Fruit fly (Drosophila melanogaster) whole organism, embryonic: Measurements from ENCODE around the gene CG13898.

Source experiments
- Antp ChIP-seq: fragments of 200-800 bp; sonication (Bioruptor generic); optimal IDR thresholded peaks from 3 replicates; lab custom pipeline; 2016; ENCODE audit warnings: missing biosample characterization, missing genetic modification characterization
- Atf-2 ChIP-seq: fragments of 200-800 bp; sonication (Bioruptor generic); optimal IDR thresholded peaks from 2 replicates; lab custom pipeline; 2016; ENCODE audit warnings: missing biosample characterization, missing genetic modification characterization
- Blimp-1 ChIP-seq: fragments of 200-800 bp; sonication (Bioruptor generic); optimal IDR thresholded peaks from 3 replicates; lab custom pipeline; 2018; ENCODE audit warnings: missing biosample characterization, missing genetic modification characterization, mild to moderate bottlenecking, moderate library complexity, missing genetic modification reagents
- CG10959 ChIP-seq: fragments of 200-800 bp; sonication (Bioruptor generic); IDR thresholded peaks from 2 replicates; pipeline ENCODE4 v1.3.6; 2022; ENCODE audit warnings: missing biosample characterization, missing genetic modification characterization
- CG12219 ChIP-seq: fragments of 200-800 bp; sonication (Bioruptor generic); optimal IDR thresholded peaks from 3 replicates; lab custom pipeline; 2018; ENCODE audit warnings: missing biosample characterization, mild to moderate bottlenecking, missing genetic modification characterization
- CG13287 ChIP-seq: fragments of 200-800 bp; sonication (Bioruptor generic); IDR thresholded peaks from 2 replicates; pipeline ENCODE4 v1.3.6; 2022; ENCODE audit warnings: missing biosample characterization, missing genetic modification characterization; ENCODE audit not compliant: partially characterized antibody
- CG17385 ChIP-seq: fragments of 200-800 bp; sonication (Bioruptor generic); optimal IDR thresholded peaks from 3 replicates; lab custom pipeline; 2018; ENCODE audit warnings: missing biosample characterization, mild to moderate bottlenecking, missing genetic modification characterization
- CG1792 ChIP-seq: fragments of 200-800 bp; sonication (Bioruptor generic); optimal IDR thresholded peaks from 2 replicates; lab custom pipeline; 2016; ENCODE audit warnings: missing biosample characterization, missing genetic modification characterization
- CG1832 ChIP-seq: fragments of 200-800 bp; sonication (Bioruptor generic); optimal IDR thresholded peaks from 2 replicates; lab custom pipeline; 2017; ENCODE audit warnings: missing biosample characterization, mild to moderate bottlenecking, missing genetic modification characterization, inconsistent platforms
- CG2202 ChIP-seq: fragments of 200-800 bp; sonication (Bioruptor generic); optimal IDR thresholded peaks from 2 replicates; lab custom pipeline; 2018; ENCODE audit warnings: missing biosample characterization, mild to moderate bottlenecking, missing genetic modification characterization
- CG2678 ChIP-seq: fragments of 200-800 bp; sonication (Bioruptor generic); optimal IDR thresholded peaks from 3 replicates; lab custom pipeline; 2019; ENCODE audit warnings: missing biosample characterization, mild to moderate bottlenecking, missing genetic modification characterization, moderate library complexity
- CG30431 ChIP-seq: fragments of 200-800 bp; sonication (Bioruptor generic); optimal IDR thresholded peaks from 2 replicates; lab custom pipeline; 2017; ENCODE audit warnings: missing biosample characterization, missing genetic modification characterization
- CG3407 ChIP-seq: fragments of 200-800 bp; sonication (Bioruptor generic); optimal IDR thresholded peaks from 2 replicates; lab custom pipeline; 2018; ENCODE audit warnings: missing biosample characterization, mild to moderate bottlenecking, missing genetic modification characterization
- CG3995 ChIP-seq: fragments of 200-800 bp; sonication (Bioruptor generic); optimal IDR thresholded peaks from 3 replicates; lab custom pipeline; 2016; ENCODE audit warnings: missing biosample characterization, missing genetic modification characterization
- CG4282 ChIP-seq: fragments of 200-800 bp; sonication (Bioruptor generic); optimal IDR thresholded peaks from 2 replicates; lab custom pipeline; 2016; ENCODE audit warnings: missing biosample characterization, missing genetic modification characterization
- CG4730 ChIP-seq: fragments of 200-800 bp; sonication (Bioruptor generic); IDR thresholded peaks from 2 replicates; pipeline ENCODE4 v1.3.6; 2022; ENCODE audit warnings: missing biosample characterization, missing genetic modification characterization
- CG6175 ChIP-seq: fragments of 200-800 bp; sonication (Bioruptor generic); IDR thresholded peaks from 3 replicates; pipeline ENCODE4 v1.3.6; 2022; ENCODE audit warnings: missing biosample characterization, missing genetic modification characterization
- CG6813 ChIP-seq: fragments of 200-800 bp; sonication (Bioruptor generic); optimal IDR thresholded peaks from 2 replicates; lab custom pipeline; 2017; ENCODE audit warnings: missing biosample characterization, missing genetic modification characterization, mild to moderate bottlenecking, moderate library complexity, missing genetic modification reagents
- CG8281 ChIP-seq: fragments of 200-800 bp; sonication (Bioruptor generic); optimal IDR thresholded peaks from 2 replicates; lab custom pipeline; 2018; ENCODE audit warnings: missing biosample characterization, mild to moderate bottlenecking, missing genetic modification characterization, moderate library complexity
- CG8290 ChIP-seq, 3 experiments: fragments of 200-800 bp; sonication (Bioruptor generic); optimal IDR thresholded peaks; 2 replicates each; lab custom pipeline; 2016 to 2019; ENCODE audit warnings: missing biosample characterization in 3 of 3, missing genetic modification characterization in 3 of 3, mild to moderate bottlenecking in 2 of 3, moderate library complexity in 1 of 3
- CG8478 ChIP-seq: fragments of >200 bp; optimal IDR thresholded peaks from 2 replicates; lab custom pipeline; 2018
- Doc3 ChIP-seq: fragments of 200-800 bp; sonication (Bioruptor generic); IDR thresholded peaks from 3 replicates; pipeline ENCODE4 v1.3.6; 2022; ENCODE audit warnings: missing biosample characterization, missing genetic modification characterization; ENCODE audit not compliant: partially characterized antibody
- Elba2 ChIP-seq: fragments of 200-800 bp; sonication (Bioruptor generic); optimal IDR thresholded peaks from 3 replicates; lab custom pipeline; 2016; ENCODE audit warnings: missing biosample characterization, missing genetic modification characterization
- Hsf ChIP-seq: fragments of 200-800 bp; sonication (Bioruptor generic); optimal IDR thresholded peaks from 3 replicates; lab custom pipeline; 2016; ENCODE audit warnings: missing biosample characterization, missing genetic modification characterization
- Lim3 ChIP-seq: fragments of 200-800 bp; sonication (Bioruptor generic); IDR thresholded peaks from 2 replicates; pipeline ENCODE4 v1.3.6; 2022; ENCODE audit warnings: missing biosample characterization, missing genetic modification characterization
- MBD-R2 ChIP-seq: fragments of 200-800 bp; sonication (Bioruptor generic); IDR thresholded peaks from 2 replicates; pipeline ENCODE4 v1.3.6; 2022; ENCODE audit warnings: missing biosample characterization, missing genetic modification characterization
- Myb ChIP-seq: fragments of 200-800 bp; sonication (Bioruptor generic); optimal IDR thresholded peaks from 2 replicates; lab custom pipeline; 2016; ENCODE audit warnings: missing biosample characterization, missing genetic modification characterization
- PHDP ChIP-seq: fragments of 200-800 bp; sonication (Bioruptor generic); optimal IDR thresholded peaks from 3 replicates; lab custom pipeline; 2018; ENCODE audit warnings: missing biosample characterization, mild to moderate bottlenecking, missing genetic modification characterization, moderate library complexity
- Ravus ChIP-seq: fragments of 200-800 bp; sonication (Bioruptor generic); IDR thresholded peaks from 2 replicates; pipeline ENCODE4 v1.3.6; 2022; ENCODE audit warnings: missing biosample characterization, missing genetic modification characterization
- Side ChIP-seq: fragments of 200-800 bp; sonication (Bioruptor generic); optimal IDR thresholded peaks from 2 replicates; lab custom pipeline; 2016; ENCODE audit warnings: missing biosample characterization, missing genetic modification characterization
- Six4 ChIP-seq: fragments of 200-800 bp; sonication (Bioruptor generic); optimal IDR thresholded peaks from 2 replicates; lab custom pipeline; 2016; ENCODE audit warnings: missing biosample characterization, missing genetic modification characterization
- bab2 ChIP-seq: fragments of 200-800 bp; sonication (Bioruptor generic); optimal IDR thresholded peaks from 2 replicates; lab custom pipeline; 2016; ENCODE audit warnings: missing biosample characterization, missing genetic modification characterization
- crc ChIP-seq: fragments of 200-800 bp; sonication (Bioruptor generic); optimal IDR thresholded peaks from 2 replicates; lab custom pipeline; 2016; ENCODE audit warnings: missing biosample characterization, missing genetic modification characterization
- dimm ChIP-seq: fragments of 200-800 bp; sonication (Bioruptor generic); IDR thresholded peaks from 2 replicates; pipeline ENCODE4 v1.3.6; 2022; ENCODE audit warnings: missing biosample characterization, missing genetic modification characterization
- exex ChIP-seq: fragments of 200-800 bp; sonication (Bioruptor generic); optimal IDR thresholded peaks from 4 replicates; lab custom pipeline; 2018; ENCODE audit warnings: missing biosample characterization, mild to moderate bottlenecking, missing genetic modification characterization, moderate library complexity
- ftz-f1 ChIP-seq: fragments of 200-800 bp; sonication (Bioruptor generic); optimal IDR thresholded peaks from 2 replicates; lab custom pipeline; 2016; ENCODE audit warnings: missing biosample characterization, missing genetic modification characterization
- grau ChIP-seq: fragments of 200-800 bp; optimal IDR thresholded peaks from 3 replicates; lab custom pipeline; 2019; ENCODE audit warnings: missing biosample characterization, mild to moderate bottlenecking, missing genetic modification characterization, moderate library complexity
- ind ChIP-seq: fragments of 200-800 bp; sonication (Bioruptor generic); optimal IDR thresholded peaks from 3 replicates; lab custom pipeline; 2016; ENCODE audit warnings: missing biosample characterization, missing genetic modification characterization
- jing ChIP-seq: fragments of 200-800 bp; sonication (Bioruptor generic); optimal IDR thresholded peaks from 2 replicates; lab custom pipeline; 2018; ENCODE audit warnings: missing biosample characterization, mild to moderate bottlenecking, missing genetic modification characterization
- kni ChIP-seq: fragments of 200-800 bp; sonication (Bioruptor generic); optimal IDR thresholded peaks from 3 replicates; lab custom pipeline; 2017; ENCODE audit warnings: mild to moderate bottlenecking, missing biosample characterization, missing genetic modification reagents, missing genetic modification characterization
- lab ChIP-seq: fragments of 200-800 bp; sonication (Bioruptor generic); optimal IDR thresholded peaks from 3 replicates; lab custom pipeline; 2017; ENCODE audit warnings: missing biosample characterization, missing genetic modification characterization, mild to moderate bottlenecking, moderate library complexity, missing genetic modification reagents
- mirr ChIP-seq: fragments of 200-800 bp; sonication (Bioruptor generic); optimal IDR thresholded peaks from 3 replicates; lab custom pipeline; 2018; ENCODE audit warnings: missing biosample characterization, mild to moderate bottlenecking, missing genetic modification characterization
- mld ChIP-seq: fragments of 200-800 bp; sonication (Bioruptor generic); IDR thresholded peaks from 3 replicates; pipeline ENCODE4 v1.3.6; 2022; ENCODE audit warnings: missing biosample characterization, missing genetic modification characterization; ENCODE audit not compliant: partially characterized antibody
- pan ChIP-seq, 4 experiments: fragments of >200 bp in 3 of 4; fragments of 200-800 bp in 1 of 4; sonication (Bioruptor generic) in 1 of 4; optimal IDR thresholded peaks in 3 of 4; IDR thresholded peaks in 1 of 4; 2 replicates each; pipeline versions ENCODE4 v1.3.6 to Lab custom; 2017 to 2022; ENCODE audit warnings: missing biosample characterization in 2 of 4, missing genetic modification characterization in 2 of 4, mixed read lengths in 1 of 4
- schlank ChIP-seq: fragments of 200-800 bp; sonication (Bioruptor generic); optimal IDR thresholded peaks from 2 replicates; lab custom pipeline; 2018; ENCODE audit warnings: missing biosample characterization, mild to moderate bottlenecking, missing genetic modification characterization
- sd ChIP-seq: fragments of 200-800 bp; sonication (Bioruptor generic); optimal IDR thresholded peaks from 3 replicates; lab custom pipeline; 2018; ENCODE audit warnings: missing biosample characterization, mild to moderate bottlenecking, missing genetic modification characterization, moderate library complexity
- slp2 ChIP-seq: fragments of 200-800 bp; sonication (Bioruptor generic); optimal IDR thresholded peaks from 2 replicates; lab custom pipeline; 2016; ENCODE audit warnings: missing biosample characterization, missing genetic modification characterization
- sob ChIP-seq: fragments of 200-800 bp; sonication (Bioruptor generic); IDR thresholded peaks from 2 replicates; pipeline ENCODE4 v1.3.6; 2022; ENCODE audit warnings: missing biosample characterization, missing genetic modification characterization
- tap ChIP-seq: fragments of 200-800 bp; optimal IDR thresholded peaks from 3 replicates; lab custom pipeline; 2019; ENCODE audit warnings: missing biosample characterization, mild to moderate bottlenecking, missing genetic modification characterization, moderate library complexity
- tna ChIP-seq: fragments of 200-800 bp; sonication (Bioruptor generic); IDR thresholded peaks from 2 replicates; pipeline ENCODE4 v1.3.6; 2022; ENCODE audit warnings: missing biosample characterization, missing genetic modification characterization; ENCODE audit not compliant: partially characterized antibody
- wek ChIP-seq: fragments of 200-800 bp; sonication (Bioruptor generic); optimal IDR thresholded peaks from 3 replicates; lab custom pipeline; 2018; ENCODE audit warnings: missing biosample characterization, mild to moderate bottlenecking, missing genetic modification characterization, moderate library complexity

The CG13898 gene

DNA sequence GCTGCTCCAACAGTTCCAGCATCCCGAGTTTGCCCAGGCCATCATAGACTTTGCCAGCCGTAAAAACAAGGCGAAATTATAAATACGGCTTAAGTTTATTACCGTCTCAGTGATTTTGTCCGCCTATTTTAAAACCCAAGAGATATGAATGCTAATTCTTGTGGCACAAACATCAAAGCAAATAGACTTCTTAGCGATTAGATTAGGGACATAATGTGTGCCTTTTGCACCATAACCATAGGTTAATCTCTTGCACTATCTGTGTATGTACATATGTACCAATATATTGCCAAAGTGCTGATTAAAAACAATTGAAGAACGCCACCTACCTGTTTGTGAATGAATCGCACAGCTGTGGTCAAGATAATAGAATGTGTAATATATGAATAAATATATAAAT, 48.4 kb upstream of the CG13898 start (continued):
- no peak for TF ChIP-seq tap (tag; lab: Kevin White, UChicago)
- no peak for TF ChIP-seq Blimp-1 (GFP tag; lab: Kevin White, UChicago)
- TF ChIP-seq tna (GFP tag; lab: Robert Waterston, UW), result no peak
- TF ChIP-seq CG8281 (tag; lab: Kevin White, UChicago), result peak; percentile 26
- TF ChIP-seq sd (tag; lab: Kevin White, UChicago), result peak; percentile 47
- TF ChIP-seq kni (GFP tag; lab: Kevin White, UChicago), result no peak
- no peak for TF ChIP-seq PHDP (tag; lab: Kevin White, UChicago)
- TF ChIP-seq MBD-R2, result no peak
- no peak for TF ChIP-seq dimm (GFP tag; lab: Robert Waterston, UW)
- TF ChIP-seq pan (optimal IDR thresholded peaks at IDR 0.05; lab: Kevin White, UChicago), result no peak
- no peak for TF ChIP-seq pan (GFP tag; optimal IDR thresholded peaks at IDR 0.05 in 1 of 2, IDR thresholded peaks at IDR 0.05 in 1 of 2)
- TF ChIP-seq CG2202 (tag; lab: Kevin White, UChicago), result no peak
- no peak for TF ChIP-seq CG1832 (GFP tag; lab: Kevin White, UChicago)
- no peak for TF ChIP-seq CG30431 (GFP tag; lab: Kevin White, UChicago)
- TF ChIP-seq CG1792 (GFP tag; lab: Kevin White, UChicago), result no peak
- TF ChIP-seq Atf-2 (GFP tag; lab: Kevin White, UChicago), result no peak
- TF ChIP-seq Hsf (GFP tag; lab: Kevin White, UChicago), result no peak
- peak; percentile 27 for TF ChIP-seq CG6813 (GFP tag; lab: Kevin White, UChicago)
- TF ChIP-seq CG13287, result no peak
- no peak for TF ChIP-seq Six4 (GFP tag; lab: Kevin White, UChicago)
- TF ChIP-seq CG8478 (lab: Kevin White, UChicago), result no peak
- TF ChIP-seq Doc3 (GFP tag; lab: Robert Waterston, UW), result no peak
- TF ChIP-seq schlank (tag; lab: Kevin White, UChicago), result no peak
- no peak for TF ChIP-seq CG4730 (GFP tag; lab: Robert Waterston, UW)
- peak; percentile 88 for TF ChIP-seq exex (tag; lab: Kevin White, UChicago)
- no peak for TF ChIP-seq wek (GFP tag; lab: Kevin White, UChicago)
- no peak for TF ChIP-seq CG10959 (GFP tag; lab: Robert Waterston, UW)
- TF ChIP-seq CG17385 (GFP tag; lab: Kevin White, UChicago), result no peak
- no peak for TF ChIP-seq sob (GFP tag; lab: Robert Waterston, UW)
- TF ChIP-seq Elba2, result no peak
- no peak for TF ChIP-seq Ravus
- no peak for TF ChIP-seq CG6175 (GFP tag; lab: Robert Waterston, UW)
- no peak for TF ChIP-seq CG8290 (GFP tag; optimal IDR thresholded peaks at IDR 0.05; lab: Kevin White, UChicago)
- peak in 1 of 2 experiments; percentile 15 for TF ChIP-seq CG8290 (tag; optimal IDR thresholded peaks at IDR 0.05; lab: Kevin White, UChicago)
- TF ChIP-seq mirr (GFP tag; lab: Kevin White, UChicago), result peak; percentile 82
- TF ChIP-seq slp2 (GFP tag; lab: Kevin White, UChicago), result no peak
- TF ChIP-seq ind, result no peak
- TF ChIP-seq jing (GFP tag; lab: Kevin White, UChicago), result no peak
- no peak for TF ChIP-seq Side (GFP tag; lab: Kevin White, UChicago)
- TF ChIP-seq grau (tag; lab: Kevin White, UChicago), result no peak
- TF ChIP-seq bab2, result no peak
- TF ChIP-seq CG3995, result no peak
- no peak for TF ChIP-seq Lim3 (GFP tag; lab: Robert Waterston, UW)
- TF ChIP-seq Antp, result no peak
- no peak for TF ChIP-seq mld (GFP tag; lab: Robert Waterston, UW)
- peak; percentile 24 for TF ChIP-seq CG2678 (tag; lab: Kevin White, UChicago)
- TF ChIP-seq Myb, result no peak
- no peak for TF ChIP-seq CG12219 (GFP tag; lab: Kevin White, UChicago)
- no peak for TF ChIP-seq ftz-f1 (GFP tag; lab: Kevin White, UChicago)
- no peak for TF ChIP-seq crc (GFP tag; lab: Kevin White, UChicago)
- TF ChIP-seq CG3407, result no peak
- no peak for TF ChIP-seq CG4282 (GFP tag; lab: Kevin White, UChicago)
- peak; percentile 5 for TF ChIP-seq lab
